Worm (Caenorhabditis elegans) whole organism, L4/young adult: ENCODE measurements around the gene D2089.8.

Source experiments
- dao-5 ChIP-seq: sonication (generic microtip); optimal IDR thresholded peaks from 2 replicates; lab custom pipeline; 2016; ENCODE audit warnings: missing genotype, missing genetic modification characterization, moderate library complexity, missing compliant biosample characterization
- him-1 ChIP-seq: sonication (generic microtip); optimal IDR thresholded peaks from 2 replicates; lab custom pipeline; 2016; ENCODE audit warnings: missing genotype, missing genetic modification reagents, missing genetic modification characterization, missing compliant biosample characterization

- TF ChIP-seq dao-5 (tag; lab: Kevin White, UChicago) (no peak), him-1 (tag; lab: Kevin White, UChicago) (no peak)
Measured at ce11 chrII:10646901-10647566, 15.5 kb downstream of the D2089.8 start, which contains the start of gene M28.10.
